Worm (Caenorhabditis elegans): Measurements from ENCODE around the gene hlh-1.

- TF ChIP-seq hlh-13 (GFP tag; optimal IDR thresholded peaks at IDR 0.05) (no peak), dve-1 (tag; optimal IDR thresholded peaks at IDR 0.05) (no peak), ama-1 (optimal IDR thresholded peaks at IDR 0.05) (peak; percentile 53), ceh-48 (tag; optimal IDR thresholded peaks at IDR 0.05) (no peak), elt-2 (tag; optimal IDR thresholded peaks at IDR 0.05) (no peak), mec-3 (tag; optimal IDR thresholded peaks at IDR 0.05; ENCODE audit: borderline replicate concordance) (no peak), pat-9 (tag; optimal IDR thresholded peaks at IDR 0.05) (no peak), fax-1 (tag; optimal IDR thresholded peaks at IDR 0.05) (no peak), unc-55 (GFP tag; optimal IDR thresholded peaks at IDR 0.05) (peak; percentile 36), hlh-15 (tag; optimal IDR thresholded peaks at IDR 0.05) (no peak), nhr-11 (tag; optimal IDR thresholded peaks at IDR 0.05) (no peak), rnt-1 (tag; optimal IDR thresholded peaks at IDR 0.05) (peak; percentile 18), ceh-24 (tag; optimal IDR thresholded peaks at IDR 0.05) (no peak), pag-3 (tag; optimal IDR thresholded peaks at IDR 0.05; ENCODE audit: borderline replicate concordance) (no peak)
Measured at ce11 chrII:4516291-4516690, 2.1 kb upstream of the hlh-1 start.

All from whole organism, late embryonic.